Worm (Caenorhabditis elegans) whole organism, late embryonic: ENCODE data around the gene T19H5.7.

Experiments
- ama-1 ChIP-seq: fragments of 150-350 bp; optimal IDR thresholded peaks from 2 replicates; lab custom pipeline; 2014
- dmd-4 ChIP-seq: sonication (generic microtip); optimal IDR thresholded peaks from 2 replicates; lab custom pipeline; 2016; ENCODE audit warnings: borderline replicate concordance, missing genetic modification characterization, missing compliant biosample characterization
- dve-1 ChIP-seq: sonication (generic microtip); optimal IDR thresholded peaks from 2 replicates; lab custom pipeline; 2017; ENCODE audit warnings: antibody characterized with exemption, mild to moderate bottlenecking, missing genetic modification characterization, missing compliant biosample characterization
- eyg-1 ChIP-seq: sonication (generic microtip); optimal IDR thresholded peaks from 2 replicates; lab custom pipeline; 2016; ENCODE audit warnings: missing genotype, missing genetic modification characterization, missing compliant biosample characterization
- hlh-6 ChIP-seq: sonication (generic microtip); optimal IDR thresholded peaks from 2 replicates; lab custom pipeline; 2016; ENCODE audit warnings: missing genotype, missing genetic modification characterization, missing compliant biosample characterization
- hlh-8 ChIP-seq: sonication (generic microtip); optimal IDR thresholded peaks from 2 replicates; lab custom pipeline; 2016; ENCODE audit warnings: missing genotype, missing genetic modification characterization, missing compliant biosample characterization
- pqm-1 ChIP-seq: sonication (generic microtip); optimal IDR thresholded peaks from 2 replicates; lab custom pipeline; 2016; ENCODE audit warnings: missing genetic modification characterization, missing compliant biosample characterization
- sox-4 ChIP-seq: sonication (generic microtip); optimal IDR thresholded peaks from 2 replicates; lab custom pipeline; 2017; ENCODE audit warnings: mild to moderate bottlenecking, missing genetic modification characterization, inconsistent platforms, missing compliant biosample characterization
- tbx-2 ChIP-seq: sonication (generic microtip); optimal IDR thresholded peaks from 2 replicates; lab custom pipeline; 2016; ENCODE audit warnings: missing genetic modification characterization, missing compliant biosample characterization
- unc-55 ChIP-seq: sonication (generic microtip); optimal IDR thresholded peaks from 2 replicates; lab custom pipeline; 2017; ENCODE audit warnings: missing biosample characterization, missing genetic modification reagents, missing genetic modification characterization

- TF ChIP-seq hlh-8 (tag; lab: Kevin White, UChicago) (no peak), dve-1 (tag; lab: Kevin White, UChicago) (no peak), sox-4 (tag; lab: Kevin White, UChicago) (no peak), hlh-6 (tag; lab: Kevin White, UChicago) (no peak), pqm-1 (tag; lab: Kevin White, UChicago) (no peak), ama-1 (lab: Kevin White, UChicago) (no peak), eyg-1 (no peak), unc-55 (GFP tag; lab: Kevin White, UChicago) (no peak), dmd-4 (tag; lab: Kevin White, UChicago) (no peak), tbx-2 (tag; lab: Kevin White, UChicago) (no peak)
Observed at ce11 chrII:9500926-9501325, 21.0 kb upstream of the T19H5.7 start.
